Worm (Caenorhabditis elegans) whole organism, late embryonic: Measurements from ENCODE around the gene ttll-9.

Experiments used
- K02D7.2 ChIP-seq: sonication (generic microtip); optimal IDR thresholded peaks from 2 replicates; lab custom pipeline; 2017; ENCODE audit warnings: mild to moderate bottlenecking, missing genetic modification characterization, missing compliant biosample characterization
- ceh-19 ChIP-seq: fragments of 200-800 bp; sonication (Bioruptor generic); optimal IDR thresholded peaks from 2 replicates; lab custom pipeline; 2018; ENCODE audit warnings: mild to moderate bottlenecking, missing genetic modification characterization, missing compliant biosample characterization
- ceh-24 ChIP-seq: sonication (generic microtip); optimal IDR thresholded peaks from 2 replicates; lab custom pipeline; 2016; ENCODE audit warnings: mild to moderate bottlenecking, missing genetic modification characterization, missing compliant biosample characterization
- ceh-34 ChIP-seq: sonication (generic microtip); optimal IDR thresholded peaks from 2 replicates; lab custom pipeline; 2016; ENCODE audit warnings: mild to moderate bottlenecking, missing genetic modification characterization, missing compliant biosample characterization
- ceh-48 ChIP-seq: sonication (generic microtip); optimal IDR thresholded peaks from 2 replicates; lab custom pipeline; 2016; ENCODE audit warnings: missing genetic modification characterization, inconsistent platforms, missing compliant biosample characterization
- ceh-6 ChIP-seq: fragments of 200-800 bp; sonication (Bioruptor generic); optimal IDR thresholded peaks from 2 replicates; lab custom pipeline; 2018; ENCODE audit warnings: mild to moderate bottlenecking, missing genetic modification characterization, missing compliant biosample characterization
- ceh-9 ChIP-seq: sonication (generic microtip); optimal IDR thresholded peaks from 2 replicates; lab custom pipeline; 2016; ENCODE audit warnings: mild to moderate bottlenecking, missing genetic modification characterization, inconsistent platforms, missing compliant biosample characterization
- che-1 ChIP-seq: sonication (generic microtip); optimal IDR thresholded peaks from 2 replicates; lab custom pipeline; 2016; ENCODE audit warnings: mild to moderate bottlenecking, missing genetic modification characterization, missing compliant biosample characterization
- dmd-4 ChIP-seq: sonication (generic microtip); optimal IDR thresholded peaks from 2 replicates; lab custom pipeline; 2016; ENCODE audit warnings: borderline replicate concordance, missing genetic modification characterization, missing compliant biosample characterization
- elt-2 ChIP-seq: sonication (generic microtip); optimal IDR thresholded peaks from 2 replicates; lab custom pipeline; 2016; ENCODE audit warnings: missing genetic modification reagents, missing genetic modification characterization, missing compliant biosample characterization
- elt-4 ChIP-seq: sonication (generic microtip); optimal IDR thresholded peaks from 2 replicates; lab custom pipeline; 2016; ENCODE audit warnings: missing genetic modification characterization, missing compliant biosample characterization
- ets-4 ChIP-seq: sonication (generic microtip); optimal IDR thresholded peaks from 2 replicates; lab custom pipeline; 2016; ENCODE audit warnings: missing genetic modification characterization, missing compliant biosample characterization
- eyg-1 ChIP-seq: sonication (generic microtip); optimal IDR thresholded peaks from 2 replicates; lab custom pipeline; 2016; ENCODE audit warnings: missing genotype, missing genetic modification characterization, missing compliant biosample characterization
- hlh-6 ChIP-seq: sonication (generic microtip); optimal IDR thresholded peaks from 2 replicates; lab custom pipeline; 2016; ENCODE audit warnings: missing genotype, missing genetic modification characterization, missing compliant biosample characterization
- lin-11 ChIP-seq: fragments of 200-800 bp; sonication (Bioruptor generic); optimal IDR thresholded peaks from 2 replicates; lab custom pipeline; 2018; ENCODE audit warnings: mild to moderate bottlenecking, missing genetic modification characterization, missing compliant biosample characterization
- madf-2 ChIP-seq: sonication (generic microtip); optimal IDR thresholded peaks from 2 replicates; lab custom pipeline; 2017; ENCODE audit warnings: missing genetic modification characterization, missing compliant biosample characterization
- nfya-1 ChIP-seq: sonication (generic microtip); optimal IDR thresholded peaks from 2 replicates; lab custom pipeline; 2017; ENCODE audit warnings: missing genetic modification characterization, mild to moderate bottlenecking, missing compliant biosample characterization, antibody characterized with exemption, moderate library complexity
- npax-4 ChIP-seq: sonication (generic microtip); optimal IDR thresholded peaks from 2 replicates; lab custom pipeline; 2016; ENCODE audit warnings: missing genetic modification characterization, missing compliant biosample characterization
- pag-3 ChIP-seq: sonication (generic microtip); optimal IDR thresholded peaks from 2 replicates; lab custom pipeline; 2016; ENCODE audit warnings: missing compliant biosample characterization, missing genetic modification characterization, borderline replicate concordance
- pat-9 ChIP-seq: fragments of 200-800 bp; sonication (Bioruptor generic); optimal IDR thresholded peaks from 2 replicates; lab custom pipeline; 2018; ENCODE audit warnings: mild to moderate bottlenecking, missing genetic modification characterization, moderate library complexity, missing compliant biosample characterization
- pax-1 ChIP-seq: fragments of 150-350 bp; optimal IDR thresholded peaks from 2 replicates; lab custom pipeline; 2014; ENCODE audit warnings: missing biosample characterization, missing genetic modification characterization
- pha-4 ChIP-seq: fragments of 150-350 bp; optimal IDR thresholded peaks from 2 replicates; lab custom pipeline; 2018; ENCODE audit warnings: missing biosample characterization, missing genetic modification reagents, missing genetic modification characterization
- ref-2 ChIP-seq: sonication (generic microtip); optimal IDR thresholded peaks from 2 replicates; lab custom pipeline; 2016; ENCODE audit warnings: missing genetic modification characterization, missing compliant biosample characterization
- rnt-1 ChIP-seq: sonication (generic microtip); optimal IDR thresholded peaks from 2 replicates; lab custom pipeline; 2016; ENCODE audit warnings: missing genetic modification characterization, missing compliant biosample characterization
- sox-2 ChIP-seq: fragments of 200-800 bp; sonication (Bioruptor generic); IDR thresholded peaks from 2 replicates; pipeline ENCODE4 v1.3.6; 2022; ENCODE audit warnings: missing genetic modification reagents, missing genetic modification characterization, missing compliant biosample characterization
- sox-4 ChIP-seq: sonication (generic microtip); optimal IDR thresholded peaks from 2 replicates; lab custom pipeline; 2017; ENCODE audit warnings: mild to moderate bottlenecking, missing genetic modification characterization, inconsistent platforms, missing compliant biosample characterization
- ttx-3 ChIP-seq: sonication (generic microtip); optimal IDR thresholded peaks from 2 replicates; lab custom pipeline; 2016; ENCODE audit warnings: missing genetic modification reagents, missing genetic modification characterization, missing compliant biosample characterization
- unc-3 ChIP-seq, 2 experiments: fragments of 200-800 bp in 1 of 2; sonication (Bioruptor generic) in 1 of 2; sonication (generic microtip) in 1 of 2; conservative IDR thresholded peaks in 1 of 2; optimal IDR thresholded peaks in 1 of 2; 2 replicates each; pipeline versions ENCODE4 v1.3.6 to Lab custom; 2016 to 2022; ENCODE audit warnings: missing compliant biosample characterization in 2 of 2, missing genetic modification characterization in 2 of 2, missing genetic modification reagents in 1 of 2
- unc-55 ChIP-seq: sonication (generic microtip); optimal IDR thresholded peaks from 2 replicates; lab custom pipeline; 2017; ENCODE audit warnings: missing biosample characterization, missing genetic modification reagents, missing genetic modification characterization
- unc-86 ChIP-seq: sonication (generic microtip); optimal IDR thresholded peaks from 2 replicates; lab custom pipeline; 2016; ENCODE audit warnings: missing genetic modification characterization, missing compliant biosample characterization
- ztf-16 ChIP-seq: sonication (generic microtip); optimal IDR thresholded peaks from 2 replicates; lab custom pipeline; 2017; ENCODE audit warnings: missing genetic modification characterization, missing compliant biosample characterization

ttll-9 gene

ce11 chrV:20903167-20904093 lies 6.8 kb upstream of the ttll-9 start, which contains the start of gene amx-3:
TSS of gene amx-3 (minus strand) at chrV:20903714.
- peak; percentile 84 for TF ChIP-seq elt-2 (tag; lab: Kevin White, UChicago)
- no peak for TF ChIP-seq ceh-6 (GFP tag; lab: Kevin White, UChicago)
- TF ChIP-seq npax-4 (tag; lab: Kevin White, UChicago), result no peak
- peak; percentile 55 for TF ChIP-seq unc-55 (GFP tag; lab: Kevin White, UChicago)
- TF ChIP-seq, all 69 proteins: peak for 2

DNA sequence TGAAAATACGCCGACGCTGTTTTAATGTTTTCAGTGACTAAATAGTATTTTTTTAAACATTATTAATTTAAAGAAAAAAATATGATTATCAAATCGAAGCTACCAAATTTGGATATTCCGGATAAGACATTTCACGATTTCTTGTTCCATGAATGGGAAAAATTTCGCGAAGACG lies 6.3 kb upstream of the ttll-9 start, which contains the start of gene acs-12:
acs-12 (plus strand) TSS at position 76 of the 175 bp plus-strand sequence.
- TF ChIP-seq unc-3 (GFP tag; conservative IDR thresholded peaks at IDR 0.05; lab: Robert Waterston, UW) (no peak), unc-3 (tag; optimal IDR thresholded peaks at IDR 0.05; lab: Kevin White, UChicago) (no peak)

DNA sequence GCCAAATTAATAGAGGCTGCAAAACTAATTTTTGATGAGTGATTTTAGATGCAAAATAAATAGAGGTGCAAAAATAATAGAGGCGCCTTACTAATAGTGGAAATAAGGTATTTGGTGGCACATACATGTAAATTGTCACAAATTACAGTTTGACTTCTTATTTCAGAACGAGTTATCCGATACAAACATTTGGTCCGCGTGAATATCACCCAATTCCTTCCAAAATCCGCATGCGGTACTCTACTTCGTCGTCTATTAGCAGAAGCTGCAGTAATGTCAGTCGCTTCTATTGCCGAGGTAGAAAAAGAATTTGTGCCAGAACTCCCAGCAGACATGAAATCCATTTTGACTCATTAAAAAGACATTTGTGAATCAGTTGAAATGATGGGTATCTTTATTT lies 3.3 kb upstream of the ttll-9 start:
- TF ChIP-seq sox-2 (GFP tag; lab: Robert Waterston, UW), result no peak
- no peak for TF ChIP-seq K02D7.2 (tag; lab: Kevin White, UChicago)
- TF ChIP-seq ceh-24, result no peak
- TF ChIP-seq ref-2, result no peak

ce11 chrV:20909761-20910160 lies 506 bp upstream of the ttll-9 start:
- TF ChIP-seq elt-2 (tag; lab: Kevin White, UChicago) (no peak), ceh-48 (tag; lab: Kevin White, UChicago) (no peak), nfya-1 (tag; lab: Kevin White, UChicago) (no peak), dmd-4 (no peak), rnt-1 (no peak), pax-1 (no peak), pat-9 (tag; lab: Kevin White, UChicago) (no peak), madf-2 (tag; lab: Kevin White, UChicago) (no peak), unc-86 (tag; lab: Kevin White, UChicago) (no peak), hlh-6 (no peak), ref-2 (no peak), ceh-6 (GFP tag; lab: Kevin White, UChicago) (no peak), lin-11 (tag; lab: Kevin White, UChicago) (no peak), elt-4 (tag; lab: Kevin White, UChicago) (no peak), ztf-16 (tag; lab: Kevin White, UChicago) (no peak), eyg-1 (no peak), ets-4 (tag; lab: Kevin White, UChicago) (no peak), pag-3 (tag; lab: Kevin White, UChicago) (no peak)

DNA sequence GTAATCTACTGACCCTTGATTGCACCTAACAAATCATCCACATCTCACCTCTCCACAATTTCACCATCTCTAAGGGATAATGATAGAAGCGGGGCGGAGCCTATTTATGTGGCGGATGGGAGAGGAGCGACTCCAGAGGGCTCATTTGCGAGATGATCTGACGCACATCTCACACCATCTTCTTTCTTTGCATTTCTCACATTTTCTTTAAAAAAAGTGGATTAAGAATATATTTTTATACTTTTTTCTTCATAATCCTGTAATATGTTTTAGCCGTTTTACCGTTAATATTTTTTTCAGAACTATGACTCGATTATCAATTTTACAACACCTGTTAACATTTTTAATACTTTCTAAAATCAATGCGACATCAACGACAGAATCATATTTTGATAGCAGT lies 4.9 kb downstream of the ttll-9 start, which contains the start of gene pbo-5:
pbo-5 (plus strand) TSS at position 301 of the 400 bp plus-strand sequence.
- TF ChIP-seq pha-4 (tag; lab: Kevin White, UChicago) (no peak), che-1 (tag; lab: Kevin White, UChicago) (no peak), ceh-34 (tag; lab: Kevin White, UChicago) (no peak), ceh-19 (GFP tag; lab: Kevin White, UChicago) (no peak), unc-86 (tag; lab: Kevin White, UChicago) (no peak), ceh-9 (tag; lab: Kevin White, UChicago) (no peak), sox-4 (tag; lab: Kevin White, UChicago) (no peak), ttx-3 (tag; lab: Kevin White, UChicago) (no peak)
- TF ChIP-seq, all 69 proteins: peak for 0
